Worm (Caenorhabditis elegans) whole organism, early embryonic: ENCODE results near the gene arrd-25.
A peak's percentile ranks its signal among the peaks of the same experiment; 100 is the strongest.

ENCODE experiments used
- B0310.2 ChIP-seq: sonication (generic microtip); optimal IDR thresholded peaks from 2 replicates; lab custom pipeline; 2016; ENCODE audit warnings: mild to moderate bottlenecking, missing genetic modification characterization, missing compliant biosample characterization
- F13C5.2 ChIP-seq: sonication (generic microtip); optimal IDR thresholded peaks from 2 replicates; lab custom pipeline; 2017; ENCODE audit warnings: mild to moderate bottlenecking, missing genetic modification characterization, inconsistent platforms, missing compliant biosample characterization
- aly-1 ChIP-seq: sonication (generic microtip); optimal IDR thresholded peaks from 2 replicates; lab custom pipeline; 2016; ENCODE audit warnings: missing genetic modification characterization, missing compliant biosample characterization
- ama-1 ChIP-seq: fragments of 150-350 bp; optimal IDR thresholded peaks from 2 replicates; lab custom pipeline; 2014
- ceh-13 ChIP-seq: fragments of 200-800 bp; sonication (Bioruptor generic); optimal IDR thresholded peaks from 2 replicates; lab custom pipeline; 2018; ENCODE audit warnings: mild to moderate bottlenecking, missing genetic modification characterization, missing compliant biosample characterization
- ceh-36 ChIP-seq: sonication (generic microtip); optimal IDR thresholded peaks from 2 replicates; lab custom pipeline; 2016; ENCODE audit warnings: missing genetic modification characterization, inconsistent platforms, missing compliant biosample characterization
- ets-7 ChIP-seq: sonication (generic microtip); optimal IDR thresholded peaks from 2 replicates; lab custom pipeline; 2016; ENCODE audit warnings: missing genotype, missing genetic modification characterization, missing compliant biosample characterization
- flt-1 ChIP-seq: fragments of 200-800 bp; sonication (Bioruptor generic); IDR thresholded peaks from 2 replicates; pipeline ENCODE4 v1.3.6; 2022; ENCODE audit warnings: missing genetic modification characterization, missing compliant biosample characterization
- hmbx-1 ChIP-seq: sonication (generic microtip); optimal IDR thresholded peaks from 2 replicates; lab custom pipeline; 2016; ENCODE audit warnings: mild to moderate bottlenecking, missing genetic modification characterization, missing compliant biosample characterization
- hmg-4 ChIP-seq: fragments of 200-800 bp; sonication (Bioruptor generic); optimal IDR thresholded peaks from 2 replicates; lab custom pipeline; 2018; ENCODE audit warnings: mild to moderate bottlenecking, missing genetic modification characterization, missing compliant biosample characterization
- hnd-1 ChIP-seq: sonication (generic microtip); optimal IDR thresholded peaks from 2 replicates; lab custom pipeline; 2016; ENCODE audit warnings: missing genetic modification characterization, missing compliant biosample characterization
- pes-1 ChIP-seq: fragments of 200-800 bp; sonication (Bioruptor generic); IDR thresholded peaks from 2 replicates; pipeline ENCODE4 v1.3.6; 2022; ENCODE audit warnings: missing genetic modification reagents, missing genetic modification characterization, missing compliant biosample characterization
- scrt-1 ChIP-seq: fragments of 200-800 bp; sonication (Bioruptor generic); IDR thresholded peaks from 2 replicates; pipeline ENCODE4 v1.3.6; 2022; ENCODE audit warnings: missing genetic modification characterization, missing compliant biosample characterization
- sea-1 ChIP-seq: fragments of 200-800 bp; sonication (Bioruptor generic); conservative IDR thresholded peaks from 2 replicates; pipeline ENCODE4 v1.3.6; 2022; ENCODE audit warnings: missing genetic modification characterization, missing compliant biosample characterization
- tbx-11 ChIP-seq: fragments of 200-800 bp; sonication (Bioruptor generic); IDR thresholded peaks from 2 replicates; pipeline ENCODE4 v1.3.6; 2022; ENCODE audit warnings: missing genetic modification characterization, missing compliant biosample characterization
- tbx-37 ChIP-seq: fragments of 200-800 bp; sonication (Bioruptor generic); conservative IDR thresholded peaks from 2 replicates; pipeline ENCODE4 v1.3.6; 2022; ENCODE audit warnings: missing genetic modification reagents, missing genetic modification characterization, missing compliant biosample characterization
- tra-4 ChIP-seq: sonication (generic microtip); optimal IDR thresholded peaks from 2 replicates; lab custom pipeline; 2017; ENCODE audit warnings: missing genetic modification characterization, missing compliant biosample characterization

Gene arrd-25

DNA sequence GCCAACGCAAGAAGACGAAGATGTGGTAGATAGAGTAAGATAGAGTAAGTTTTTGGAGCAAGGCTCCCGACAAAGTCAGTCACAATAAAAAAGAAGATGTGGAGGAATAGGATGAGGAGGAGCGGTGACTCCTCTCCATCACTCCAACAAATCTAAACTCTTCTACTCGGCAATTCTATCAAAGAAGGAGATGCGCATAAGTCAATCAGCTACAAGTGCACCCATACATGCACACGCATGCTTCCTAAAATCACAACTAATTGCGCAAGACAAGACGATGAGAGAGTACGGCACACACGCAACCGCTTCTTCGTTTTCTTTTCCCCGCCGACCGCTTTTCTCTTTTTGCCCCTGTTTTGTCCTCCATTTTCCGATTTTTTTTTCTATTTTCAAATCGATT, 14.0 kb downstream of the arrd-25 start:
- TF ChIP-seq tbx-11 (GFP tag; lab: Robert Waterston, UW) (no peak), flt-1 (no peak), ama-1 (lab: Kevin White, UChicago) (no peak), tra-4 (tag; lab: Kevin White, UChicago) (no peak), aly-1 (no peak)

DNA sequence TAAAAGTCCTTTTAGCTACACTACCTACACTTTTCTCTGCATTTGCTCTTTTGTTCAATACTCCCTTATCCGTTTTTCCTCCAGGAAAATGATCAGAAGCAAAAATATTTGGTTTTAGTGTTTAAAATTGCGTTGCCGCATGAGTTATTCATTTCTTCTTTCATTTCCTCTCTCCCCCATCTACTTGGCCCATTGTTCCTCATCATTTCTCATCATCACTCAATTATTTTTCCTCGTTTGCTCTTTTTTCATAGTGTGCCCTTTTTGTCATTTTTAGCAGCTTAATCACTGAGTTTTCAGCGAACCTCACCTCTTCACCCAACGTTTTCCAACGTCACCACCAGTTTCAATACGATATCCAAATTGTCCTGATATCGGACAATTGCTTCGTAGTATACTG, 15.6 kb downstream of the arrd-25 start, which contains the start of gene dyc-1:
TSS of gene dyc-1 (plus strand) at position 301 of the 400 bp plus-strand sequence.
- no peak for TF ChIP-seq sea-1 (GFP tag; lab: Robert Waterston, UW)
- TF ChIP-seq pes-1 (GFP tag; lab: Robert Waterston, UW), result no peak
- TF ChIP-seq hnd-1 (tag; lab: Kevin White, UChicago), result no peak

DNA sequence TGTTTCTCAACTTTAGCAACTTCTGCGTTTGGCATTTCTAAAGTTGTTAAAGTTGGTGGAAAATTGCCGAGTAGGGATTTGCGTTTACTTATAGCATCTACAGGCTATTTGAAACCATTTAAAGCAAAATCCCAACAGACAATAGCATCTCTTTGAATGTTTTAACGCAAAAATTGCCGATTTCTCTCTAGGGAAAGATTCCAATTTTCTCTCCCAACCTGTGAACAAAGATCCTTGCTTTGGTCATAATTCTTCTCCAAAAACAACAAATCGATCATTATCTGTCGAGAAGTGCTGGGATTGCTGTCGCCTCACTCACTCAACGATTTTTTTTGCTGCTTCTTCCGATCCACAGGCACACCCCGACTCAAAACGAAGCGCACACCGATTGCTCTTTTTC, 20.2 kb downstream of the arrd-25 start:
- no peak for TF ChIP-seq ceh-36
- no peak for TF ChIP-seq ceh-13 (GFP tag; lab: Kevin White, UChicago)
- no peak for TF ChIP-seq hnd-1 (tag; lab: Kevin White, UChicago)
- no peak for TF ChIP-seq sea-1 (GFP tag; lab: Robert Waterston, UW)

ce11 chrX:14054799-14055198, 21.2 kb downstream of the arrd-25 start:
- TF ChIP-seq scrt-1 (no peak), B0310.2 (tag; lab: Kevin White, UChicago) (no peak), tbx-11 (GFP tag; lab: Robert Waterston, UW) (no peak), pes-1 (GFP tag; lab: Robert Waterston, UW) (0 out of 2 replicates have a peak, but pooled peaks have one; percentile 26), hmg-4 (no peak), ama-1 (lab: Kevin White, UChicago) (no peak), tbx-37 (GFP tag; lab: Robert Waterston, UW) (no peak)

DNA sequence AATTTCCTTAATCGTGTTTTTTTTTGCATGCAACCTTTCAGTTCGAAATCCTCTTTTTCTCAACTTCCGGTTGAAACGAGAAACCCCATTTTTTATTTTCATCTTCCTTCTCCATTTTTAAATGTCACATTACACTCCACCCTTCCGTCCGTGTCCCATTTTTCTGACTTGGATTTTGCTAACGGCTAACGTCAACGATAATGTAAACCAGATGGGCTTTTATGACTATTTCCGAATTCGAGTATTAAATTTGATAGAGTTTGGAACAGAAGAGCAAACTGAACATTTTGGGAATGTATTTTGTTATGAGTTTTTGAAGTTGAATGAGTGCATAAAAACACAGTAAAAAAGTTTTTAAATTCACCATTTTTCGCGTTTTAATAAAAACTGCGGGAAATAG, 22.1 kb downstream of the arrd-25 start:
- no peak for TF ChIP-seq pes-1 (GFP tag; lab: Robert Waterston, UW)
- TF ChIP-seq sea-1 (GFP tag; lab: Robert Waterston, UW), result no peak
- no peak for TF ChIP-seq scrt-1
- TF ChIP-seq tbx-11 (GFP tag; lab: Robert Waterston, UW), result no peak
- no peak for TF ChIP-seq F13C5.2 (tag; lab: Kevin White, UChicago)
- no peak for TF ChIP-seq hnd-1 (tag; lab: Kevin White, UChicago)

DNA sequence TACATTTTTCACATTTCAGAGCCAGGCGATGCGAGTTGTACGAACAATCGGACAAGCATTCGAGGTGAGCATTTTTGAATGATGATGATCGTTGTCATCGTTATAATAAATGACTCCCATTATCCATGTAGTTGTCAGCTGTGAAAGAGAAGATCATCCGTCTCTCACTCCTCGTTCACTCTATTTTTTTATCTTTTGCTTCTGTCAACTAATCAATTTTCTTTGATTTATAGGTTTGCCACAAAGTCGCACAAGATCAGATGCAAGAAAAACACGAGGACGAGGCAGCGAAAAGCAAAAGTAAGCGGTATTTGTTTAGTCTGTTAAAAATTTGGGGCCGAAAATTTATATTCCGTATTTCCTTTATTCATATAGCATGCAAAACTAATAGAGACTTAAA, 22.9 kb downstream of the arrd-25 start:
- no peak for TF ChIP-seq ama-1 (lab: Kevin White, UChicago)
- no peak for TF ChIP-seq ets-7 (tag; lab: Kevin White, UChicago)
- TF ChIP-seq aly-1, result no peak
- TF ChIP-seq pes-1 (GFP tag; lab: Robert Waterston, UW), result no peak
- TF ChIP-seq tbx-37 (GFP tag; lab: Robert Waterston, UW), result no peak
- no peak for TF ChIP-seq B0310.2 (tag; lab: Kevin White, UChicago)
- no peak for TF ChIP-seq hnd-1 (tag; lab: Kevin White, UChicago)
- TF ChIP-seq sea-1 (GFP tag; lab: Robert Waterston, UW), result no peak
- no peak for TF ChIP-seq tra-4 (tag; lab: Kevin White, UChicago)
- TF ChIP-seq ceh-13 (GFP tag; lab: Kevin White, UChicago), result no peak
- no peak for TF ChIP-seq scrt-1
- TF ChIP-seq ceh-36, result no peak
- TF ChIP-seq tbx-11 (GFP tag; lab: Robert Waterston, UW), result no peak
- no peak for TF ChIP-seq F13C5.2 (tag; lab: Kevin White, UChicago)
- no peak for TF ChIP-seq hmbx-1 (tag; lab: Kevin White, UChicago)
- TF ChIP-seq flt-1, result no peak
- TF ChIP-seq hmg-4, result no peak

- TF ChIP-seq tra-4 (tag; lab: Kevin White, UChicago) (no peak), hnd-1 (tag; lab: Kevin White, UChicago) (no peak), hmbx-1 (tag; lab: Kevin White, UChicago) (no peak), ceh-13 (GFP tag; lab: Kevin White, UChicago) (no peak), tbx-11 (GFP tag; lab: Robert Waterston, UW) (no peak), B0310.2 (tag; lab: Kevin White, UChicago) (no peak), aly-1 (no peak), ets-7 (tag; lab: Kevin White, UChicago) (no peak), flt-1 (no peak)
Measured at ce11 chrX:14062771-14063170, 29.2 kb downstream of the arrd-25 start.

ce11 chrX:14063830-14064229, 30.2 kb downstream of the arrd-25 start:
- TF ChIP-seq ama-1 (lab: Kevin White, UChicago) (no peak), ceh-13 (GFP tag; lab: Kevin White, UChicago) (peak; percentile 90), ceh-36 (peak; percentile 96), F13C5.2 (tag; lab: Kevin White, UChicago) (peak; percentile 98), hnd-1 (tag; lab: Kevin White, UChicago) (peak; percentile 93), pes-1 (GFP tag; lab: Robert Waterston, UW) (peak; percentile 97), tbx-11 (GFP tag; lab: Robert Waterston, UW) (peak; percentile 95), B0310.2 (tag; lab: Kevin White, UChicago) (peak; percentile 95), aly-1 (peak; percentile 91), sea-1 (GFP tag; lab: Robert Waterston, UW) (peak; percentile 98), scrt-1 (peak; percentile 98), flt-1 (peak; percentile 99), tbx-37 (GFP tag; lab: Robert Waterston, UW) (peak; percentile 94), tra-4 (tag; lab: Kevin White, UChicago) (peak; percentile 92), hmg-4 (peak; percentile 95), hmbx-1 (tag; lab: Kevin White, UChicago) (peak; percentile 91), ets-7 (tag; lab: Kevin White, UChicago) (peak; percentile 89)
